Fruit fly (Drosophila melanogaster): Measurements from ENCODE around the gene brv2.

Gene brv2

DNA sequence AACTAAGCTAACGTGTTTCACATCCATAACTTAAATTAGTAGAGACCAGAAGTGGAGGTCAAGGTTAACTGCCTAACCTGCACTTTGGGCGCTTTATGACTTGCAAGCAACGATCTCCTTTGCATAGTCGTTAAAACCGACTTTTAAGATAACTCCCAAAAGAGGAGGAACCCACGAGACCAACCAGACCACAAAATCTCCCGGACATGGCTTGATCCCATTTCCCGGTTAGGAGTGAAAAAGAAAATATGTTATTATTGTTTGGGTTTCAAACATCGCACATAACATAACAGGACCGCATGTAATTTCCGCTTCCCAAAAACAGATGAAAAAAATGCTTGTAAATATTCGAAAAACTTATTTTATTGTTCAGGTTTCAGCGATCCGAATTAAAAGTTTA lies 38.8 kb upstream of the brv2 start:
- TF ChIP-seq bab1 (GFP tag; optimal IDR thresholded peaks at IDR 0.05) (no peak), pad (GFP tag; optimal IDR thresholded peaks at IDR 0.05) (no peak), Crg-1 (GFP tag; optimal IDR thresholded peaks at IDR 0.05) (no peak), CG12768 (GFP tag; optimal IDR thresholded peaks at IDR 0.05) (no peak), CG14711 (tag; optimal IDR thresholded peaks at IDR 0.05) (no peak), Hr96 (GFP tag; optimal IDR thresholded peaks at IDR 0.05) (no peak), CG1620 (GFP tag; optimal IDR thresholded peaks at IDR 0.05) (no peak), Mnt (GFP tag; optimal IDR thresholded peaks at IDR 0.05) (no peak), Clk (GFP tag; optimal IDR thresholded peaks at IDR 0.05) (no peak), tj (GFP tag; optimal IDR thresholded peaks at IDR 0.05) (no peak), CG11617 (GFP tag; optimal IDR thresholded peaks at IDR 0.05) (no peak), CG5204 (GFP tag; optimal IDR thresholded peaks at IDR 0.05) (no peak), kay (GFP tag; ENCODE audit: borderline replicate concordance) (no peak), CG33017 (tag; optimal IDR thresholded peaks at IDR 0.05) (no peak), ovo (GFP tag; optimal IDR thresholded peaks at IDR 0.05) (no peak), toe (GFP tag; optimal IDR thresholded peaks at IDR 0.05) (no peak)

DNA sequence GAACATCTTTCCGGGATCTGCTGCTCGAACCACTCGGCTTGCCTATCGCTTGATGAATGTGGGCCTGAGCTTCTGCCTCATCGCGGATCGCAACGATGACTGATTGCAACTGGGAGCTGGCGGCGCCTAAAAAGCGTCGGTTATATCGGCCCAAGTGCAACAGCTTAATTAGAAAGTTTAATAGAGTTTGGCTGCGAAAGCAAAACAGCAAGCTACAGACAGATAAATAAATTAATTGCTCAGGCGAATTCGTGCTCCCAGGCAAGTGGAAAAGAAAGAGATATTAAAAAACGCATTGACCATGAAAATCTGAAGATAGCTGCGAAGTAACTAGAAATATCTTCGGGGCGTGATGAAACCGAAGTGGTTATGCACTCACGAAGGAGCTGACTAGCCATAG lies 38.1 kb upstream of the brv2 start, which contains the start of gene CG13728:
CG13728 (minus strand) TSS at position 101 of the 400 bp plus-strand sequence.
- TF ChIP-seq CG5204 (GFP tag; optimal IDR thresholded peaks at IDR 0.05) (no peak), cic (GFP tag; optimal IDR thresholded peaks at IDR 0.05) (no peak), toe (GFP tag; optimal IDR thresholded peaks at IDR 0.05) (no peak), CG12768 (GFP tag; optimal IDR thresholded peaks at IDR 0.05) (no peak), CG14711 (tag; optimal IDR thresholded peaks at IDR 0.05) (no peak), bab1 (GFP tag; optimal IDR thresholded peaks at IDR 0.05) (no peak), ovo (GFP tag; optimal IDR thresholded peaks at IDR 0.05) (no peak), Mnt (GFP tag; optimal IDR thresholded peaks at IDR 0.05) (no peak), Crg-1 (GFP tag; optimal IDR thresholded peaks at IDR 0.05) (no peak), pad (GFP tag; optimal IDR thresholded peaks at IDR 0.05) (no peak), cnc (optimal IDR thresholded peaks at IDR 0.05) (no peak), CG7045 (GFP tag; optimal IDR thresholded peaks at IDR 0.05) (no peak), CG11617 (GFP tag; optimal IDR thresholded peaks at IDR 0.05) (no peak), Hr96 (GFP tag; optimal IDR thresholded peaks at IDR 0.05) (no peak), CG33017 (tag; optimal IDR thresholded peaks at IDR 0.05) (no peak)

DNA sequence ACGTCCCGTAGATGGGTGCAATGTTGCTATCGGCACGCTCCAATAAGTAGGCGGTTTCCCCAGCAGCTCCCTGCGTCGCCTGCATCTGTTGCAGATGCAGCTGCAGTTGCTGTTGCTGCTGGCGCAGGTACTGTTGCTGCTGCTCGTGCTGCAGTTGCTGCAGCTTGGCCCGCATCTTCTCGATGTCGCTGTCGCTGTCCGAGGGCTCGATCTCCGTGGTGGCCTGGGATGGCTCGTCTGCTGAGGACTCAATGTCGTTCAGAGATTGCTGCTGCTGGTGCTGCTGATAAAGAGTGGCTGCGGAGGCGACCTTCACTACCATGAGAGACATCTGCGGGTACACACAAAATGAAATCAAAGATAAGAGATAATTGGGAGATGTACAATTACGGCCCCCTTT lies 37.5 kb upstream of the brv2 start:
- TF ChIP-seq cic (GFP tag; optimal IDR thresholded peaks at IDR 0.05) (no peak), CG7045 (GFP tag; optimal IDR thresholded peaks at IDR 0.05) (no peak), pad (GFP tag; optimal IDR thresholded peaks at IDR 0.05) (no peak), CG5204 (GFP tag; optimal IDR thresholded peaks at IDR 0.05) (no peak), toe (GFP tag; optimal IDR thresholded peaks at IDR 0.05) (no peak), tj (GFP tag; optimal IDR thresholded peaks at IDR 0.05) (no peak), CG12768 (GFP tag; optimal IDR thresholded peaks at IDR 0.05) (no peak), Hr96 (GFP tag; optimal IDR thresholded peaks at IDR 0.05) (no peak), CG7101 (tag; optimal IDR thresholded peaks at IDR 0.05) (no peak), kay (GFP tag; ENCODE audit: borderline replicate concordance) (no peak), ovo (GFP tag; optimal IDR thresholded peaks at IDR 0.05) (no peak), bab1 (GFP tag; optimal IDR thresholded peaks at IDR 0.05) (no peak), cnc (optimal IDR thresholded peaks at IDR 0.05) (no peak)

DNA sequence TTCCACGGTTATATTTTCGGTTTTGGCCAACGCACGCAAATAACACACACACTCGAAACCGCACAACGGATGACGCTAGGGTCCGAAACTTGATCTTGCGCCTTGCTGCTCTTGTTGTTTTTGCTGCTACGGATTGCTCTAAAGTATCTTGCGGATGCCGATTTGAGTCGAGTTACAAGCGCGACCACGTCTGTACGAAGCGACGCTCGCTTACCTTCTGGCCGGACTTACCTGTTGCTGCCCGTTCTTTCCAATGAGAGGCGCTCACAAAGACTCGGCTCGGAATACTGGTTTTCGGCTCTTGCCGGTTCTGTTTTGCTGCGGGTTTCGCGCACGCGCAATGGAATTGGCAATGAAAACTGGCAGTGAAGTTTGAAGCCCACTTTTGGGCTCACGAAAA lies 34.8 kb upstream of the brv2 start, which contains the start of gene Cad74A:
Cad74A (minus strand) TSS at position 220 of the 400 bp plus-strand sequence.
- TF ChIP-seq CG7045 (GFP tag; optimal IDR thresholded peaks at IDR 0.05) (no peak), tj (GFP tag; optimal IDR thresholded peaks at IDR 0.05) (peak; percentile 34), ovo (GFP tag; optimal IDR thresholded peaks at IDR 0.05) (no peak), CG1620 (GFP tag; optimal IDR thresholded peaks at IDR 0.05) (no peak), CG11617 (GFP tag; optimal IDR thresholded peaks at IDR 0.05) (no peak)

DNA sequence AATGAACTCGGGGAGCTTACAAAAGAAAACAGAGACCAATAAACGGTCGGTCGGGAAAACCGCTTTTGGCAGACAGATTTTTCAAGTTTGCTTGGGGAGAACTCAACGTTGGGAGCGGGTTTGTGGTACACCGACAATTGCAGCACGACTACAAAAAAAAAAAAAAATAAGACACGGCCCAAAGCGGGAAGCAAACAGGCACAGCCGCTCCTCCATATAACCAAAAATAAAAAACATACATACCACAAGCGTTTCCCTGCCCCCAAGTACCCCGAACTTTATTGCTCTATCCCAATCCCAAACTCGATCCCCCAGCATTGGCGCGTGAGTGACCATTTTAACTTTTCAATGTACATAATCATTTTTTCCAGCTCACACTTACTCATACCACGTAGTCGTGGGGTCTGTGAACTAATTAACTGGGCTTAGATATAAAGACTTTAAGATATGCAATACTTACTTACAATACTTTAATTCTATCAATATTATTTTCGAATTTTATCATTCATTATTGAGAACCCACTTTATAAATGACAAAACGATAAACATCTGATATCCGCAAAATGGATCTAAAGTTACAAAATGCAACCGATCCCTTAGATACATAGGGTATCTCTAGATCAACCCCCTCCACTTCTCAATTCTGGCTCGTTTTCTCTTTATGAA lies 30.6 kb upstream of the brv2 start:
- no peak for TF ChIP-seq bab1 (GFP tag; optimal IDR thresholded peaks at IDR 0.05)
- no peak for TF ChIP-seq CG1620 (GFP tag; optimal IDR thresholded peaks at IDR 0.05)
- TF ChIP-seq Clk (GFP tag; optimal IDR thresholded peaks at IDR 0.05) = no peak
- TF ChIP-seq pad (GFP tag; optimal IDR thresholded peaks at IDR 0.05) = no peak
- TF ChIP-seq Hr96 (GFP tag; optimal IDR thresholded peaks at IDR 0.05) = no peak
- no peak for TF ChIP-seq cic (GFP tag; optimal IDR thresholded peaks at IDR 0.05)
- TF ChIP-seq ovo (GFP tag; optimal IDR thresholded peaks at IDR 0.05) = no peak
- TF ChIP-seq tj (GFP tag; optimal IDR thresholded peaks at IDR 0.05) = no peak
- no peak for TF ChIP-seq CG5204 (GFP tag; optimal IDR thresholded peaks at IDR 0.05)
- TF ChIP-seq CG12768 (GFP tag; optimal IDR thresholded peaks at IDR 0.05) = no peak
- no peak for TF ChIP-seq toe (GFP tag; optimal IDR thresholded peaks at IDR 0.05)
- no peak for TF ChIP-seq Mnt (GFP tag; optimal IDR thresholded peaks at IDR 0.05)
- no peak for TF ChIP-seq CG7045 (GFP tag; optimal IDR thresholded peaks at IDR 0.05)
- TF ChIP-seq CG33017 (tag; optimal IDR thresholded peaks at IDR 0.05) = no peak

DNA sequence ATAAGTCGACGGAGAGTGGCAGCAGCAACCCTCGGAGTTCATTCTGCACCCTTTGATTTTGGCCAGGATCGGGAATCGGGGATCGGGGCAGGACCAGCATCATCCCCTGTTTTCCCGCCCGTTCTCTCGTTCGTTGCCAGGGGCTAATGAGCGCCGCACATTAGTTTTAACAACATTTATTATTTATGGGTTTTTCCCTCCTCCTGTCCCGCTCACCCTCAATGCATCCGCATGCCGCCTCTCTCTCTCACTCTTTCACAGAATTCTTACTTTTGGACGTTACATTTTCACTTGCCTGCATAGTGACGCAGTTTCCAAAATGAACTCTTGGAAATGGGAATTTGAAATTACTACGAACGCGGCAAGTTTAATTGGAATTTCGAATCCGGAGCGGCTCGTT lies 22.4 kb upstream of the brv2 start:
- no peak for TF ChIP-seq CG7045 (GFP tag; optimal IDR thresholded peaks at IDR 0.05)
- no peak for TF ChIP-seq bab1 (GFP tag; optimal IDR thresholded peaks at IDR 0.05)
- TF ChIP-seq CG14711 (tag; optimal IDR thresholded peaks at IDR 0.05) = no peak
- TF ChIP-seq Hr96 (GFP tag; optimal IDR thresholded peaks at IDR 0.05) = no peak
- no peak for TF ChIP-seq toe (GFP tag; optimal IDR thresholded peaks at IDR 0.05)
- no peak for TF ChIP-seq pad (GFP tag; optimal IDR thresholded peaks at IDR 0.05)
- no peak for TF ChIP-seq CG33017 (tag; optimal IDR thresholded peaks at IDR 0.05)
- TF ChIP-seq CG1620 (GFP tag; optimal IDR thresholded peaks at IDR 0.05) = no peak
- no peak for TF ChIP-seq CG12768 (GFP tag; optimal IDR thresholded peaks at IDR 0.05)
- no peak for TF ChIP-seq Clk (GFP tag; optimal IDR thresholded peaks at IDR 0.05)
- TF ChIP-seq tj (GFP tag; optimal IDR thresholded peaks at IDR 0.05) = no peak
- no peak for TF ChIP-seq CG7101 (tag; optimal IDR thresholded peaks at IDR 0.05)
- no peak for TF ChIP-seq Crg-1 (GFP tag; optimal IDR thresholded peaks at IDR 0.05)
- no peak for TF ChIP-seq kay (GFP tag; ENCODE audit: borderline replicate concordance)
- no peak for TF ChIP-seq ovo (GFP tag; optimal IDR thresholded peaks at IDR 0.05)

Data from whole organism, adult.